Worm (Caenorhabditis elegans) whole organism, L4 larva: ENCODE data around the gene F58B4.5.

ENCODE experiments used
- F10B5.3 ChIP-seq: sonication (generic microtip); optimal IDR thresholded peaks from 2 replicates; lab custom pipeline; 2016; ENCODE audit warnings: mild to moderate bottlenecking, missing genetic modification characterization, missing compliant biosample characterization
- F44E2.7 ChIP-seq: fragments of 200-800 bp; sonication (Bioruptor generic); IDR thresholded peaks from 2 replicates; pipeline ENCODE4 v2.1.2; 2022; ENCODE audit warnings: missing genetic modification characterization, missing compliant biosample characterization
- R02D3.7 ChIP-seq: fragments of 150-350 bp; sonication (generic microtip); optimal IDR thresholded peaks from 3 replicates; lab custom pipeline; 2014; ENCODE audit warnings: missing biosample characterization, missing genetic modification characterization
- T20F7.1 ChIP-seq: fragments of 200-800 bp; sonication (Bioruptor generic); optimal IDR thresholded peaks from 2 replicates; lab custom pipeline; 2018; ENCODE audit warnings: mild to moderate bottlenecking, missing genetic modification characterization, missing compliant biosample characterization
- T26A8.4 ChIP-seq: fragments of 200-800 bp; sonication (Bioruptor generic); IDR thresholded peaks from 2 replicates; pipeline ENCODE4 v1.3.6; 2022; ENCODE audit warnings: missing genetic modification characterization, missing compliant biosample characterization
- Y105C5A.15 ChIP-seq: fragments of 200-800 bp; sonication (Bioruptor generic); IDR thresholded peaks from 2 replicates; pipeline ENCODE4 v1.3.6; 2022; ENCODE audit warnings: missing genetic modification characterization, missing compliant biosample characterization
- aha-1 ChIP-seq: fragments of 150-350 bp; peaks from one replicate; lab custom pipeline; 2014; ENCODE audit warnings: missing biosample characterization, missing genetic modification characterization
- ceh-20 ChIP-seq: fragments of 200-800 bp; sonication (Bioruptor generic); IDR thresholded peaks from 2 replicates; pipeline ENCODE4 v1.3.6; 2022; ENCODE audit warnings: missing genetic modification reagents, missing genetic modification characterization, missing compliant biosample characterization
- cey-2 ChIP-seq: sonication (generic microtip); optimal IDR thresholded peaks from 3 replicates; lab custom pipeline; 2017; ENCODE audit warnings: missing genetic modification characterization, mild to moderate bottlenecking, missing compliant biosample characterization, antibody characterized with exemption, borderline replicate concordance; ENCODE audit not compliant: insufficient read depth
- daf-16 ChIP-seq, 3 experiments: sonication (generic microtip); optimal IDR thresholded peaks; 2 replicates each; lab custom pipeline; 2016 to 2017; ENCODE audit warnings: missing genetic modification characterization in 3 of 3, missing genetic modification reagents in 3 of 3, mild to moderate bottlenecking in 2 of 3, missing compliant biosample characterization in 2 of 3, missing biosample characterization in 1 of 3, moderate library complexity in 1 of 3
- dmd-6 ChIP-seq: fragments of 200-800 bp; sonication (Bioruptor generic); IDR thresholded peaks from 2 replicates; pipeline ENCODE4 v1.3.6; 2022; ENCODE audit warnings: missing genetic modification reagents, missing genetic modification characterization, missing compliant biosample characterization
- dve-1 ChIP-seq: sonication (generic microtip); optimal IDR thresholded peaks from 2 replicates; lab custom pipeline; 2017; ENCODE audit warnings: antibody characterized with exemption, mild to moderate bottlenecking, missing genetic modification characterization, missing compliant biosample characterization; ENCODE audit not compliant: insufficient read depth
- egl-43 ChIP-seq: fragments of 200-800 bp; sonication (Bioruptor generic); IDR thresholded peaks from 2 replicates; pipeline ENCODE4 v1.3.6; 2022; ENCODE audit warnings: missing genetic modification reagents, missing genetic modification characterization, missing compliant biosample characterization
- gei-8 ChIP-seq: fragments of 200-800 bp; sonication (Bioruptor generic); optimal IDR thresholded peaks from 2 replicates; lab custom pipeline; 2018; ENCODE audit warnings: mild to moderate bottlenecking, missing genetic modification characterization, missing compliant biosample characterization
- hif-1 ChIP-seq, 2 experiments: sonication (generic microtip); optimal IDR thresholded peaks; 2 replicates each; lab custom pipeline; 2016 to 2017; ENCODE audit warnings: missing compliant biosample characterization in 2 of 2, missing genetic modification characterization in 2 of 2, missing genetic modification reagents in 2 of 2, missing genotype in 2 of 2, mild to moderate bottlenecking in 1 of 2
- hlh-11 ChIP-seq: fragments of 200-800 bp; sonication (Bioruptor generic); optimal IDR thresholded peaks from 2 replicates; lab custom pipeline; 2018; ENCODE audit warnings: mild to moderate bottlenecking, missing genetic modification characterization, missing compliant biosample characterization
- hlh-30 ChIP-seq: sonication (generic microtip); optimal IDR thresholded peaks from 2 replicates; lab custom pipeline; 2017; ENCODE audit warnings: antibody characterized with exemption, mild to moderate bottlenecking, missing genetic modification characterization, missing compliant biosample characterization; ENCODE audit not compliant: insufficient read depth
- hmg-1.1 ChIP-seq: fragments of 200-800 bp; sonication (Bioruptor generic); IDR thresholded peaks from 2 replicates; pipeline ENCODE4 v1.3.6; 2022; ENCODE audit warnings: missing genetic modification reagents, missing genetic modification characterization, missing compliant biosample characterization
- jun-1 ChIP-seq: fragments of 150-350 bp; optimal IDR thresholded peaks from 2 replicates; lab custom pipeline; 2014; ENCODE audit warnings: missing biosample characterization, missing genetic modification reagents, missing genetic modification characterization
- lin-1 ChIP-seq: fragments of 200-800 bp; sonication (Bioruptor generic); IDR thresholded peaks from 2 replicates; pipeline ENCODE4 v1.3.6; 2022; ENCODE audit warnings: missing genetic modification reagents, missing genetic modification characterization, missing compliant biosample characterization
- lin-13 ChIP-seq: fragments of 150-350 bp; optimal IDR thresholded peaks from 2 replicates; lab custom pipeline; 2014; ENCODE audit warnings: missing biosample characterization, missing genetic modification reagents, missing genetic modification characterization
- lin-29 ChIP-seq: fragments of 200-800 bp; sonication (Bioruptor generic); IDR thresholded peaks from 2 replicates; pipeline ENCODE4 v1.3.6; 2022; ENCODE audit warnings: missing genetic modification reagents, missing genetic modification characterization, missing compliant biosample characterization
- lin-38 ChIP-seq: fragments of 200-800 bp; sonication (Bioruptor generic); IDR thresholded peaks from 2 replicates; pipeline ENCODE4 v1.3.6; 2022; ENCODE audit warnings: missing genetic modification reagents, missing genetic modification characterization, missing compliant biosample characterization
- lsy-2 ChIP-seq, 2 experiments: fragments of 150-350 bp in 1 of 2; sonication (generic microtip) in 1 of 2; optimal IDR thresholded peaks; 2 replicates each; lab custom pipeline; 2014 to 2017; ENCODE audit warnings: missing biosample characterization in 2 of 2, missing genetic modification characterization in 2 of 2
- mdl-1 ChIP-seq, 2 experiments: fragments of 150-350 bp in 1 of 2; sonication (generic microtip) in 1 of 2; optimal IDR thresholded peaks; 2 replicates each; lab custom pipeline; 2014 to 2017; ENCODE audit warnings: missing biosample characterization in 2 of 2, missing genetic modification characterization in 2 of 2
- mdt-29 ChIP-seq: fragments of 200-800 bp; sonication (Bioruptor generic); IDR thresholded peaks from 2 replicates; pipeline ENCODE4 v1.3.6; 2022; ENCODE audit warnings: missing genetic modification reagents, missing genetic modification characterization, missing compliant biosample characterization
- mep-1 ChIP-seq: fragments of 150-350 bp; sonication (generic microtip); optimal IDR thresholded peaks from 3 replicates; lab custom pipeline; 2014; ENCODE audit warnings: missing biosample characterization, missing genetic modification characterization
- mxl-2 ChIP-seq: fragments of 200-800 bp; sonication (Bioruptor generic); conservative IDR thresholded peaks from 2 replicates; pipeline ENCODE4 v1.3.6; 2022; ENCODE audit warnings: missing genetic modification reagents, missing genetic modification characterization, missing compliant biosample characterization
- mxl-3 ChIP-seq: fragments of 200-800 bp; sonication (Bioruptor generic); optimal IDR thresholded peaks from 2 replicates; lab custom pipeline; 2018; ENCODE audit warnings: mild to moderate bottlenecking, missing genetic modification characterization, missing compliant biosample characterization
- nhr-10 ChIP-seq: fragments of 150-350 bp; optimal IDR thresholded peaks from 2 replicates; lab custom pipeline; 2014; ENCODE audit warnings: missing biosample characterization, missing genetic modification characterization
- nhr-102 ChIP-seq: sonication (generic microtip); optimal IDR thresholded peaks from 2 replicates; lab custom pipeline; 2016; ENCODE audit warnings: mild to moderate bottlenecking, missing genetic modification characterization, moderate library complexity, missing compliant biosample characterization
- nhr-25 ChIP-seq: sonication (generic microtip); optimal IDR thresholded peaks from 2 replicates; lab custom pipeline; 2017; ENCODE audit warnings: missing genetic modification characterization, mild to moderate bottlenecking, missing compliant biosample characterization, antibody characterized with exemption, moderate library complexity, borderline replicate concordance; ENCODE audit not compliant: insufficient read depth
- nhr-28 ChIP-seq: fragments of 150-350 bp; optimal IDR thresholded peaks from 2 replicates; lab custom pipeline; 2014; ENCODE audit warnings: missing biosample characterization, missing genetic modification characterization
- nhr-48 ChIP-seq: sonication (generic microtip); optimal IDR thresholded peaks from 2 replicates; lab custom pipeline; 2016; ENCODE audit warnings: mild to moderate bottlenecking, missing genetic modification characterization, missing compliant biosample characterization
- pqm-1 ChIP-seq: sonication (generic microtip); optimal IDR thresholded peaks from 2 replicates; lab custom pipeline; 2017; ENCODE audit warnings: missing biosample characterization, missing genetic modification characterization
- sdz-12 ChIP-seq: fragments of 200-800 bp; sonication (Bioruptor generic); optimal IDR thresholded peaks from 2 replicates; lab custom pipeline; 2018; ENCODE audit warnings: mild to moderate bottlenecking, missing genetic modification characterization, missing compliant biosample characterization
- set-16 ChIP-seq: fragments of 200-800 bp; sonication (Bioruptor generic); IDR thresholded peaks from 2 replicates; pipeline ENCODE4 v1.3.6; 2022; ENCODE audit warnings: missing genetic modification reagents, missing genetic modification characterization, missing compliant biosample characterization
- spr-1 ChIP-seq: sonication (generic microtip); optimal IDR thresholded peaks from 2 replicates; lab custom pipeline; 2016; ENCODE audit warnings: mild to moderate bottlenecking, missing genetic modification characterization, missing compliant biosample characterization
- spr-3 ChIP-seq: fragments of 200-800 bp; sonication (Bioruptor generic); optimal IDR thresholded peaks from 2 replicates; lab custom pipeline; 2018; ENCODE audit warnings: mild to moderate bottlenecking, missing genetic modification characterization, missing compliant biosample characterization
- unc-62 ChIP-seq, 3 experiments: fragments of 150-350 bp in 1 of 3; sonication (generic microtip); optimal IDR thresholded peaks in 2 of 3; peaks in 1 of 3; 1 replicate in 1 of 3; 2 replicates in 2 of 3; lab custom pipeline; 2014 to 2017; ENCODE audit warnings: missing biosample characterization in 3 of 3, missing genetic modification characterization in 3 of 3, missing genetic modification reagents in 3 of 3, missing genotype in 1 of 3
- zip-2 ChIP-seq: fragments of 150-350 bp; optimal IDR thresholded peaks from 2 replicates; lab custom pipeline; 2014; ENCODE audit warnings: missing biosample characterization, missing genetic modification characterization

Gene F58B4.5

ce11 chrV:10932411-10932810, at the start of gene F58B4.5:
Gene F58B4.5 (plus strand): TSS chrV:10932693.
- TF ChIP-seq cey-2 (tag; lab: Kevin White, UChicago) (no peak), nhr-28 (tag; lab: Kevin White, UChicago) (peak; percentile 34), T26A8.4 (GFP tag; lab: Robert Waterston, UW) (no peak), lin-1 (GFP tag; lab: Robert Waterston, UW) (no peak), hmg-1.1 (GFP tag; lab: Robert Waterston, UW) (no peak), aha-1 (peak; percentile 61), set-16 (no peak), Y105C5A.15 (GFP tag; lab: Robert Waterston, UW) (no peak), hlh-11 (tag; lab: Kevin White, UChicago) (peak; percentile 73), daf-16 (GFP tag; optimal IDR thresholded peaks at IDR 0.05; lab: Kevin White, UChicago) (no peak), daf-16 (tag; optimal IDR thresholded peaks at IDR 0.05; lab: Kevin White, UChicago) (peak; percentile 49), hlh-30 (tag; lab: Kevin White, UChicago) (peak; percentile 17), nhr-10 (tag; lab: Kevin White, UChicago) (no peak), dmd-6 (GFP tag; lab: Robert Waterston, UW) (peak; percentile 89), pqm-1 (tag; lab: Kevin White, UChicago) (peak; percentile 89), zip-2 (tag; lab: Kevin White, UChicago) (no peak), spr-1 (no peak), ceh-20 (GFP tag; lab: Robert Waterston, UW) (no peak), nhr-48 (peak; percentile 7), mxl-3 (peak; percentile 32), F44E2.7 (no peak), mdl-1 (tag; optimal IDR thresholded peaks at IDR 0.05; lab: Kevin White, UChicago) (peak in 1 of 2 experiments; percentile 57), mep-1 (tag; lab: Kevin White, UChicago) (no peak), nhr-102 (tag; lab: Kevin White, UChicago) (peak; percentile 3), lin-13 (no peak), T20F7.1 (GFP tag; lab: Kevin White, UChicago) (peak; percentile 14)

ce11 chrV:10883478-10883877, 49.0 kb upstream of the F58B4.5 start, which contains the start of gene F32D8.2:
Gene F32D8.2 (plus strand): TSS chrV:10883778.
- TF ChIP-seq nhr-25, result no peak
- no peak for TF ChIP-seq spr-3 (GFP tag; lab: Kevin White, UChicago)
- TF ChIP-seq R02D3.7 (tag; lab: Kevin White, UChicago), result no peak

ce11 chrV:10886405-10886887, 46.0 kb upstream of the F58B4.5 start, which contains the start of gene F32D8.3:
Gene F32D8.3 (plus strand): TSS chrV:10886837.
- TF ChIP-seq jun-1 (tag; lab: Kevin White, UChicago) (no peak), unc-62 (GFP tag; optimal IDR thresholded peaks at IDR 0.05 in 1 of 2; lab: Kevin White, UChicago) (peak in 1 of 2 experiments; percentile 67), unc-62 (tag; optimal IDR thresholded peaks at IDR 0.05; lab: Kevin White, UChicago) (no peak), spr-1 (no peak), aha-1 (peak; percentile 89), cey-2 (tag; lab: Kevin White, UChicago) (peak; percentile 62), mxl-3 (peak; percentile 76), hlh-11 (tag; lab: Kevin White, UChicago) (peak; percentile 62), sdz-12 (no peak), nhr-28 (tag; lab: Kevin White, UChicago) (peak; percentile 33), mdl-1 (tag; optimal IDR thresholded peaks at IDR 0.05; lab: Kevin White, UChicago) (peak in 1 of 2 experiments; percentile 52), lin-1 (GFP tag; lab: Robert Waterston, UW) (no peak), hlh-30 (tag; lab: Kevin White, UChicago) (peak; percentile 24)
- TF ChIP-seq, all 104 proteins: peak for 8

ce11 chrV:10887564-10887963, 44.9 kb upstream of the F58B4.5 start:
- TF ChIP-seq nhr-102 (tag; lab: Kevin White, UChicago), result peak; percentile 66
- TF ChIP-seq mep-1 (tag; lab: Kevin White, UChicago), result no peak
- 0 out of 2 replicates have a peak, but pooled peaks have one; percentile 11 for TF ChIP-seq lin-29 (GFP tag; lab: Robert Waterston, UW)
- no peak for TF ChIP-seq dmd-6 (GFP tag; lab: Robert Waterston, UW)
- TF ChIP-seq lin-38 (GFP tag; lab: Robert Waterston, UW), result peak; percentile 36; the same call in 1 of the 2 replicates
- TF ChIP-seq egl-43 (GFP tag; lab: Robert Waterston, UW), result peak; percentile 74; the same call in 1 of the 2 replicates
- peak; percentile 64; the same call in 1 of the 2 replicates for TF ChIP-seq ceh-20 (GFP tag; lab: Robert Waterston, UW)
- no peak for TF ChIP-seq nhr-28 (tag; lab: Kevin White, UChicago)
- no peak for TF ChIP-seq mdt-29 (GFP tag; lab: Robert Waterston, UW)
- no peak for TF ChIP-seq mxl-2 (GFP tag; lab: Robert Waterston, UW)
- TF ChIP-seq F10B5.3, result no peak
- TF ChIP-seq dve-1 (tag; lab: Kevin White, UChicago), result peak; percentile 54
- TF ChIP-seq hif-1 (tag; optimal IDR thresholded peaks at IDR 0.05; lab: Kevin White, UChicago), result peak in 1 of 2 experiments; percentile 14
- no peak for TF ChIP-seq cey-2 (tag; lab: Kevin White, UChicago)
- peak; percentile 61 for TF ChIP-seq gei-8 (GFP tag; lab: Kevin White, UChicago)
- peak in 1 of 2 experiments; percentile 18 for TF ChIP-seq lsy-2 (tag; optimal IDR thresholded peaks at IDR 0.05; lab: Kevin White, UChicago)
- peak; percentile 79 for TF ChIP-seq T26A8.4 (GFP tag; lab: Robert Waterston, UW)
